Worm (Caenorhabditis elegans) whole organism, L2 larva: ENCODE measurements around the gene T28A11.22.

Source experiments
- ZK546.5 ChIP-seq: sonication (generic microtip); optimal IDR thresholded peaks from 2 replicates; lab custom pipeline; 2017; ENCODE audit warnings: missing biosample characterization, missing genetic modification characterization
- egl-27 ChIP-seq: sonication (generic microtip); optimal IDR thresholded peaks from 3 replicates; lab custom pipeline; 2017; ENCODE audit warnings: missing biosample characterization, missing genetic modification reagents, missing genetic modification characterization
- elt-1 ChIP-seq: fragments of 150-350 bp; optimal IDR thresholded peaks from 2 replicates; lab custom pipeline; 2014; ENCODE audit warnings: missing biosample characterization, missing genetic modification characterization
- lsy-2 ChIP-seq, 2 experiments: fragments of 150-350 bp in 1 of 2; sonication (generic microtip) in 1 of 2; optimal IDR thresholded peaks; 2 replicates each; lab custom pipeline; 2014 to 2017; ENCODE audit warnings: missing biosample characterization in 2 of 2, missing genetic modification characterization in 2 of 2
- mdl-1 ChIP-seq, 2 experiments: fragments of 150-350 bp in 1 of 2; sonication (generic microtip) in 1 of 2; optimal IDR thresholded peaks; 2 replicates each; lab custom pipeline; 2017; ENCODE audit warnings: missing biosample characterization in 2 of 2, missing genetic modification characterization in 2 of 2
- nhr-6 ChIP-seq: fragments of 150-350 bp; optimal IDR thresholded peaks from 2 replicates; lab custom pipeline; 2014; ENCODE audit warnings: missing biosample characterization, missing genetic modification characterization
- skn-1 ChIP-seq: sonication (generic microtip); optimal IDR thresholded peaks from 2 replicates; lab custom pipeline; 2017; ENCODE audit warnings: missing biosample characterization, missing genetic modification characterization
- sma-3 ChIP-seq: sonication (generic microtip); optimal IDR thresholded peaks from 2 replicates; lab custom pipeline; 2016; ENCODE audit warnings: missing genetic modification reagents, missing genetic modification characterization, missing compliant biosample characterization
- snpc-4 ChIP-seq: fragments of 150-350 bp; optimal IDR thresholded peaks from 2 replicates; lab custom pipeline; 2014; ENCODE audit warnings: missing biosample characterization, missing genetic modification characterization
- unc-62 ChIP-seq: fragments of 150-350 bp; optimal IDR thresholded peaks from 2 replicates; lab custom pipeline; 2014; ENCODE audit warnings: missing biosample characterization, missing genetic modification reagents, missing genetic modification characterization
- ztf-11 ChIP-seq: sonication (generic microtip); optimal IDR thresholded peaks from 2 replicates; lab custom pipeline; 2017; ENCODE audit warnings: missing biosample characterization, missing genetic modification characterization

DNA sequence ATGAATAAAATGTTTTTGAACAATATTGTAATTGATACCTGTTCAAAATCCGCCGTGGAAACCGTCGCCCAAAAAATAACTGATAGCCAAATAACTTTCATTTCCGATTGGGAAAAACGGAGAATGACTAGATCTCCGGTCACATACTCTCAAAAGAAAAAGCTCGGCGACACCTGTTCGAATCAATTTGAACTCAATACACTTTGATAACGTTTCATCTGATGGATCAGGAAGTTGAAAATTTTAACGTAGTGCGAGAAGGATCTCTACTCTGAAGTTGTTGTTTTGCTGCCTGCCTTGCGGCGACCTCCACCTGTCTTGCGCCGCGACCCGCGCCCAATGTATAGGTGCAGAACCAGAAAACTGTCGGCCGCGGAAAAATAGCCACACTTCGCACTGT lies 15.8 kb downstream of the T28A11.22 start, which contains the start of gene T28A11.20:
- no peak for TF ChIP-seq elt-1 (tag; lab: Kevin White, UChicago)
- no peak for TF ChIP-seq unc-62 (GFP tag; lab: Kevin White, UChicago)
- TF ChIP-seq snpc-4 (tag; lab: Kevin White, UChicago) = no peak
- no peak for TF ChIP-seq egl-27 (tag; lab: Kevin White, UChicago)
- TF ChIP-seq nhr-6 (tag; lab: Kevin White, UChicago) = no peak
- TF ChIP-seq ztf-11 (tag; lab: Kevin White, UChicago) = no peak
- no peak for TF ChIP-seq skn-1 (tag; lab: Kevin White, UChicago)
- no peak for TF ChIP-seq mdl-1 (tag; optimal IDR thresholded peaks at IDR 0.05; lab: Kevin White, UChicago)
- TF ChIP-seq sma-3 (GFP tag; lab: Kevin White, UChicago) = no peak
- no peak for TF ChIP-seq lsy-2 (tag; optimal IDR thresholded peaks at IDR 0.05; lab: Kevin White, UChicago)
- no peak for TF ChIP-seq ZK546.5 (tag; lab: Kevin White, UChicago)
